Fruit fly (Drosophila melanogaster) whole organism, embryonic: ENCODE measurements around the gene CG6236.

ENCODE experiments used
- Ada2b ChIP-seq: fragments of 200-800 bp; sonication (Bioruptor generic); IDR thresholded peaks from 2 replicates; pipeline ENCODE4 v1.3.6; 2022; ENCODE audit warnings: missing biosample characterization, missing genetic modification characterization
- Adf1 ChIP-seq: fragments of 200-800 bp; sonication (Bioruptor generic); IDR thresholded peaks from 2 replicates; pipeline ENCODE4 v1.3.6; 2022; ENCODE audit warnings: missing biosample characterization, missing genetic modification characterization
- CG10654 ChIP-seq: fragments of 200-800 bp; sonication (Bioruptor generic); optimal IDR thresholded peaks from 2 replicates; lab custom pipeline; 2016; ENCODE audit warnings: missing biosample characterization, missing genetic modification characterization
- CG11560 ChIP-seq: fragments of 200-800 bp; sonication (Bioruptor generic); IDR thresholded peaks from 3 replicates; pipeline ENCODE4 v1.3.6; 2022; ENCODE audit warnings: missing biosample characterization, missing genetic modification characterization
- CG13123 ChIP-seq: fragments of 200-800 bp; sonication (Bioruptor generic); optimal IDR thresholded peaks from 2 replicates; lab custom pipeline; 2016; ENCODE audit warnings: missing biosample characterization, missing genetic modification characterization
- CG1603 ChIP-seq: fragments of 200-800 bp; sonication (Bioruptor generic); optimal IDR thresholded peaks from 2 replicates; lab custom pipeline; 2019; ENCODE audit warnings: missing biosample characterization, mild to moderate bottlenecking, missing genetic modification characterization, moderate library complexity
- CG17328 ChIP-seq: fragments of 200-800 bp; sonication (Bioruptor generic); IDR thresholded peaks from 2 replicates; pipeline ENCODE4 v1.3.6; 2022; ENCODE audit warnings: missing biosample characterization, missing genetic modification characterization
- CG1792 ChIP-seq: fragments of 200-800 bp; sonication (Bioruptor generic); optimal IDR thresholded peaks from 2 replicates; lab custom pipeline; 2016; ENCODE audit warnings: missing biosample characterization, missing genetic modification characterization
- CG18262 ChIP-seq: fragments of 200-800 bp; optimal IDR thresholded peaks from 3 replicates; lab custom pipeline; 2019; ENCODE audit warnings: missing biosample characterization, mild to moderate bottlenecking, missing genetic modification characterization, moderate library complexity
- CG2202 ChIP-seq: fragments of 200-800 bp; sonication (Bioruptor generic); optimal IDR thresholded peaks from 2 replicates; lab custom pipeline; 2018; ENCODE audit warnings: missing biosample characterization, mild to moderate bottlenecking, missing genetic modification characterization
- CG2712 ChIP-seq: fragments of 200-800 bp; optimal IDR thresholded peaks from 3 replicates; lab custom pipeline; 2019; ENCODE audit warnings: missing biosample characterization, mild to moderate bottlenecking, missing genetic modification characterization, moderate library complexity
- CG32532 ChIP-seq: fragments of 200-800 bp; sonication (Bioruptor generic); IDR thresholded peaks from 2 replicates; pipeline ENCODE4 v1.3.6; 2022; ENCODE audit warnings: missing biosample characterization, missing genetic modification characterization
- CG4617 ChIP-seq: fragments of 200-800 bp; sonication (Bioruptor generic); optimal IDR thresholded peaks from 3 replicates; lab custom pipeline; 2016; ENCODE audit warnings: missing biosample characterization, missing genetic modification characterization, borderline replicate concordance
- CG6654 ChIP-seq: fragments of 200-800 bp; sonication (Bioruptor generic); optimal IDR thresholded peaks from 2 replicates; lab custom pipeline; 2017; ENCODE audit warnings: missing biosample characterization, mild to moderate bottlenecking, missing genetic modification characterization
- CG8290 ChIP-seq, 3 experiments: fragments of 200-800 bp; sonication (Bioruptor generic); optimal IDR thresholded peaks; 2 replicates each; lab custom pipeline; 2016 to 2019; ENCODE audit warnings: missing biosample characterization in 3 of 3, missing genetic modification characterization in 3 of 3, mild to moderate bottlenecking in 2 of 3, moderate library complexity in 1 of 3
- CG8388 ChIP-seq: fragments of 200-800 bp; sonication (Bioruptor generic); optimal IDR thresholded peaks from 2 replicates; lab custom pipeline; 2019; ENCODE audit warnings: missing biosample characterization, mild to moderate bottlenecking, missing genetic modification characterization, moderate library complexity
- CG8944 ChIP-seq: fragments of 200-800 bp; sonication (Bioruptor generic); optimal IDR thresholded peaks from 3 replicates; lab custom pipeline; 2016; ENCODE audit warnings: missing biosample characterization, missing genetic modification characterization
- CG9609 ChIP-seq: fragments of 200-800 bp; sonication (Bioruptor generic); optimal IDR thresholded peaks from 3 replicates; lab custom pipeline; 2016; ENCODE audit warnings: missing biosample characterization, missing genetic modification characterization
- CkIIα-i1 ChIP-seq: fragments of 200-800 bp; sonication (Bioruptor generic); IDR thresholded peaks from 2 replicates; pipeline ENCODE4 v1.3.6; 2022; ENCODE audit warnings: missing biosample characterization, missing genetic modification characterization
- Dbx ChIP-seq: fragments of 200-800 bp; sonication (Bioruptor generic); IDR thresholded peaks from 3 replicates; pipeline ENCODE4 v1.3.6; 2022; ENCODE audit warnings: missing biosample characterization, missing genetic modification characterization
- H15 ChIP-seq: fragments of 200-800 bp; sonication (Bioruptor generic); IDR thresholded peaks from 3 replicates; pipeline ENCODE4 v1.3.6; 2022; ENCODE audit warnings: missing biosample characterization, missing genetic modification characterization
- HLH3B ChIP-seq: fragments of 200-800 bp; sonication (Bioruptor generic); IDR thresholded peaks from 2 replicates; pipeline ENCODE4 v1.3.6; 2022; ENCODE audit warnings: missing biosample characterization, missing genetic modification characterization
- Hand ChIP-seq: fragments of 200-800 bp; sonication (Bioruptor generic); optimal IDR thresholded peaks from 2 replicates; lab custom pipeline; 2017; ENCODE audit warnings: mild to moderate bottlenecking, missing biosample characterization, missing genetic modification reagents, missing genetic modification characterization
- HmgZ ChIP-seq: fragments of 200-800 bp; sonication (Bioruptor generic); optimal IDR thresholded peaks from 2 replicates; lab custom pipeline; 2018; ENCODE audit warnings: missing biosample characterization, mild to moderate bottlenecking, missing genetic modification characterization
- Hr3 ChIP-seq: fragments of 200-800 bp; sonication (Bioruptor generic); optimal IDR thresholded peaks from 3 replicates; lab custom pipeline; 2016; ENCODE audit warnings: missing biosample characterization, missing genetic modification characterization
- Mrtf ChIP-seq: fragments of 200-800 bp; sonication (Bioruptor generic); IDR thresholded peaks from 3 replicates; pipeline ENCODE4 v1.3.6; 2022; ENCODE audit warnings: missing biosample characterization, missing genetic modification characterization
- NFAT ChIP-seq: fragments of 200-800 bp; sonication (Bioruptor generic); IDR thresholded peaks from 2 replicates; pipeline ENCODE4 v1.3.6; 2022; ENCODE audit warnings: missing biosample characterization, missing genetic modification characterization
- Nf-YB ChIP-seq: fragments of 200-800 bp; sonication (Bioruptor generic); optimal IDR thresholded peaks from 3 replicates; lab custom pipeline; 2019; ENCODE audit warnings: missing biosample characterization, mild to moderate bottlenecking, missing genetic modification characterization, moderate library complexity
- Optix ChIP-seq: fragments of 200-800 bp; sonication (Bioruptor generic); IDR thresholded peaks from 3 replicates; pipeline ENCODE4 v1.3.6; 2022; ENCODE audit warnings: missing biosample characterization, missing genetic modification characterization
- Scr ChIP-seq: fragments of 200-800 bp; sonication (Bioruptor generic); IDR thresholded peaks from 2 replicates; pipeline ENCODE4 v1.3.6; 2022; ENCODE audit warnings: missing biosample characterization, missing genetic modification characterization; ENCODE audit not compliant: partially characterized antibody
- Sin3A ChIP-seq: fragments of >200 bp; optimal IDR thresholded peaks from 2 replicates; lab custom pipeline; 2018
- az2 ChIP-seq: fragments of 200-800 bp; sonication (Bioruptor generic); optimal IDR thresholded peaks from 3 replicates; lab custom pipeline; 2016; ENCODE audit warnings: missing biosample characterization, missing genetic modification characterization
- cato ChIP-seq: fragments of 200-800 bp; sonication (Bioruptor generic); optimal IDR thresholded peaks from 2 replicates; lab custom pipeline; 2016; ENCODE audit warnings: missing biosample characterization, missing genetic modification characterization, borderline replicate concordance
- en ChIP-seq: fragments of 200-800 bp; sonication (Bioruptor generic); optimal IDR thresholded peaks from 2 replicates; lab custom pipeline; 2016; ENCODE audit warnings: missing biosample characterization, missing genetic modification characterization
- h ChIP-seq: fragments of >200 bp; optimal IDR thresholded peaks from 2 replicates; lab custom pipeline; 2017
- jing ChIP-seq: fragments of 200-800 bp; sonication (Bioruptor generic); optimal IDR thresholded peaks from 2 replicates; lab custom pipeline; 2018; ENCODE audit warnings: missing biosample characterization, mild to moderate bottlenecking, missing genetic modification characterization
- knrl ChIP-seq: fragments of 200-800 bp; sonication (Bioruptor generic); IDR thresholded peaks from 3 replicates; pipeline ENCODE4 v1.3.6; 2022; ENCODE audit warnings: missing biosample characterization, missing genetic modification characterization; ENCODE audit not compliant: partially characterized antibody
- lab ChIP-seq: fragments of 200-800 bp; sonication (Bioruptor generic); optimal IDR thresholded peaks from 3 replicates; lab custom pipeline; 2017; ENCODE audit warnings: missing biosample characterization, missing genetic modification characterization, mild to moderate bottlenecking, moderate library complexity, missing genetic modification reagents
- nerfin-2 ChIP-seq: fragments of 200-800 bp; sonication (Bioruptor generic); IDR thresholded peaks from 2 replicates; pipeline ENCODE4 v1.3.6; 2022; ENCODE audit warnings: missing biosample characterization, missing genetic modification characterization; ENCODE audit not compliant: partially characterized antibody
- org-1 ChIP-seq: fragments of 200-800 bp; sonication (Bioruptor generic); optimal IDR thresholded peaks from 2 replicates; lab custom pipeline; 2017; ENCODE audit warnings: missing biosample characterization, missing genetic modification characterization
- pho ChIP-seq: fragments of 200-800 bp; sonication (Bioruptor generic); optimal IDR thresholded peaks from 2 replicates; lab custom pipeline; 2016; ENCODE audit warnings: missing biosample characterization, missing genetic modification characterization
- row ChIP-seq: fragments of 200-800 bp; sonication (Bioruptor generic); IDR thresholded peaks from 3 replicates; pipeline ENCODE4 v1.3.6; 2022; ENCODE audit warnings: missing biosample characterization, missing genetic modification characterization
- schlank ChIP-seq: fragments of 200-800 bp; sonication (Bioruptor generic); optimal IDR thresholded peaks from 2 replicates; lab custom pipeline; 2018; ENCODE audit warnings: missing biosample characterization, mild to moderate bottlenecking, missing genetic modification characterization
- slp2 ChIP-seq: fragments of 200-800 bp; sonication (Bioruptor generic); optimal IDR thresholded peaks from 2 replicates; lab custom pipeline; 2016; ENCODE audit warnings: missing biosample characterization, missing genetic modification characterization
- so ChIP-seq: fragments of 200-800 bp; sonication (Bioruptor generic); IDR thresholded peaks from 3 replicates; pipeline ENCODE4 v1.3.6; 2022; ENCODE audit warnings: missing biosample characterization, missing genetic modification characterization
- sr ChIP-seq: fragments of 200-800 bp; sonication (Bioruptor generic); IDR thresholded peaks from 3 replicates; pipeline ENCODE4 v1.3.6; 2022; ENCODE audit warnings: missing biosample characterization, missing genetic modification characterization
- tgo ChIP-seq: fragments of 200-800 bp; sonication (Bioruptor generic); IDR thresholded peaks from 3 replicates; pipeline ENCODE4 v1.3.6; 2022; ENCODE audit warnings: missing biosample characterization, missing genetic modification characterization
- tin ChIP-seq: fragments of 200-800 bp; sonication (Bioruptor generic); optimal IDR thresholded peaks from 3 replicates; lab custom pipeline; 2016; ENCODE audit warnings: missing biosample characterization, missing genetic modification characterization
- tll ChIP-seq, 2 experiments: fragments of 200-800 bp in 1 of 2; fragments of >200 bp in 1 of 2; sonication (Bioruptor generic) in 1 of 2; optimal IDR thresholded peaks; 2 replicates each; lab custom pipeline; 2017 to 2019; ENCODE audit warnings: missing biosample characterization in 2 of 2, missing genetic modification characterization in 2 of 2, mild to moderate bottlenecking in 1 of 2, moderate library complexity in 1 of 2

The CG6236 gene

DNA sequence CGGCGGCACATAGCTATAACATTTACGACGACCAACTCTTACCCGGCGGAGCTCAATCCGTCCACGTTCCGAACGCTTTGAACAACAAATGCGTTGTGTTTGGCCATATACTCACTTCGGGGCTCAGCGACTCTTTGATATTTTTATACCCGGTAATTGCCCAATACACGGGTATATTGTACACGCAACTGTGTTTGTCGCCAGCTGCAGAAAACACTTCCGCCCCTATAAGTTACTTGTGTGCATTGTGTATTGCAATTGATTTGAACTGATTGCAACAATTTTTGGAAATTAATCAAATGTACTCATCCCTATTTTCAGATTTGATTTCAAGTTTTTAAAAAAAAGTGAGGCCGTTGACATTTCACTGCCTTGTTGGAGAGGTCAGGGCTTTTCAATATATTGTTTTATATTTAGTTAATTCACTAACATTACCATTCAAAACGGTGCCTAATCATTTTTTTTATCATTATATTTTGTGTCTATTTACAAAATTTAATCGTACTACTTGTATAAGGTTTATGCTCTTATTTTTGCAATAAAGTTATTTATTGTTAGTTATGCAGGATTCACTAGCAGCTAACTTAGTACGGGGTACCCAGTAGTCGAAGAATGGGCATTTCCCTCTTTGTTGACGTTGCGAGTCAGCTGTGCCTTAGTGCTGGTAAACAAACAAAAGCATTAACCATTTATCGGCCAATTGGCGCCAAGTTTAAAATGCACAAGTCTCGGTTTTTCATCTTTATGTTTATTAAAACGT lies 15.0 kb upstream of the CG6236 start, which contains the start of gene Nagk (continued):
- TF ChIP-seq knrl (GFP tag; lab: Robert Waterston, UW) (no peak; the same call in 2 of the 3 replicates), HmgZ (peak; percentile 5), CG8290 (GFP tag; optimal IDR thresholded peaks at IDR 0.05; lab: Kevin White, UChicago) (no peak), CG8290 (tag; optimal IDR thresholded peaks at IDR 0.05; lab: Kevin White, UChicago) (peak in 1 of 2 experiments; percentile 80), CG13123 (no peak), tgo (GFP tag; lab: Robert Waterston, UW) (no peak), Scr (GFP tag; lab: Robert Waterston, UW) (no peak), CG2202 (peak; percentile 27), en (GFP tag; lab: Kevin White, UChicago) (no peak), slp2 (GFP tag; lab: Kevin White, UChicago) (peak; percentile 46), CG1603 (tag; lab: Kevin White, UChicago) (peak; percentile 48), lab (GFP tag; lab: Kevin White, UChicago) (peak; percentile 53), CG11560 (tag; lab: Robert Waterston, UW) (no peak), Adf1 (peak; percentile 31; the same call in 1 of the 2 replicates), row (GFP tag; lab: Robert Waterston, UW) (peak; percentile 86), az2 (GFP tag; lab: Kevin White, UChicago) (peak; percentile 72), tin (GFP tag; lab: Kevin White, UChicago) (peak; percentile 53), H15 (GFP tag; lab: Robert Waterston, UW) (peak; percentile 5; the same call in 1 of the 3 replicates), cato (GFP tag; lab: Kevin White, UChicago) (peak; percentile 41), nerfin-2 (GFP tag; lab: Robert Waterston, UW) (no peak), CG18262 (peak; percentile 82), CG8388 (GFP tag; lab: Kevin White, UChicago) (peak; percentile 41), pho (GFP tag; lab: Kevin White, UChicago) (peak; percentile 83), CG1792 (GFP tag; lab: Kevin White, UChicago) (peak; percentile 37), CG9609 (GFP tag; lab: Kevin White, UChicago) (peak; percentile 25), CG32532 (GFP tag; lab: Robert Waterston, UW) (peak; percentile 54), Dbx (GFP tag; lab: Robert Waterston, UW) (peak; percentile 49; the same call in 1 of the 3 replicates), CG4617 (GFP tag; lab: Kevin White, UChicago) (peak; percentile 13), org-1 (GFP tag; lab: Kevin White, UChicago) (peak; percentile 27), so (GFP tag; lab: Robert Waterston, UW) (no peak), h (no peak), HLH3B (peak; percentile 39), sr (GFP tag; lab: Robert Waterston, UW) (peak; percentile 24; the same call in 1 of the 3 replicates), Sin3A (no peak), Hr3 (GFP tag; lab: Kevin White, UChicago) (peak; percentile 77), Ada2b (GFP tag; lab: Robert Waterston, UW) (0 out of 2 replicates have a peak, but pooled peaks have one; percentile 9), NFAT (GFP tag; lab: Robert Waterston, UW) (peak; percentile 58), Hand (GFP tag; lab: Kevin White, UChicago) (peak; percentile 12), Optix (GFP tag; lab: Robert Waterston, UW) (0 out of 3 replicates have a peak, but pooled peaks have one; percentile 17), CG10654 (GFP tag; lab: Kevin White, UChicago) (peak; percentile 38), schlank (tag; lab: Kevin White, UChicago) (no peak), CkIIα-i1 (GFP tag; lab: Robert Waterston, UW) (no peak), CG2712 (tag; lab: Kevin White, UChicago) (peak; percentile 59), jing (GFP tag; lab: Kevin White, UChicago) (no peak), tll (GFP tag; optimal IDR thresholded peaks at IDR 0.05; lab: Kevin White, UChicago) (peak in 1 of 2 experiments; percentile 2), CG6654 (GFP tag; lab: Kevin White, UChicago) (peak; percentile 11), Nf-YB (GFP tag; lab: Kevin White, UChicago) (peak; percentile 46), Mrtf (GFP tag; lab: Robert Waterston, UW) (peak; percentile 5; the same call in 1 of the 3 replicates), CG17328 (peak; percentile 56), CG8944 (GFP tag; lab: Kevin White, UChicago) (peak; percentile 35)
